Worm (Caenorhabditis elegans): ENCODE results near the gene H03E18.2.

- TF ChIP-seq hlh-12 (tag; optimal IDR thresholded peaks at IDR 0.05) (no peak), nhr-90 (tag; optimal IDR thresholded peaks at IDR 0.05) (no peak), sea-2 (GFP tag; IDR thresholded peaks at IDR 0.05) (no peak), ceh-40 (GFP tag; IDR thresholded peaks at IDR 0.05) (no peak), hmg-1.2 (GFP tag; IDR thresholded peaks at IDR 0.05) (no peak), pha-4 (tag; optimal IDR thresholded peaks at IDR 0.05) (no peak), attf-6 (GFP tag; IDR thresholded peaks at IDR 0.05) (no peak), B0035.1 (tag; optimal IDR thresholded peaks at IDR 0.05) (no peak), madf-6 (GFP tag; IDR thresholded peaks at IDR 0.05) (no peak), ama-1 (optimal IDR thresholded peaks at IDR 0.05) (no peak), ama-1 (GFP tag; optimal IDR thresholded peaks at IDR 0.05) (no peak)
Measured at ce11 chrX:8523000-8523399, 2.7 kb upstream of the H03E18.2 start.
